Fruit fly (Drosophila melanogaster): ENCODE measurements around the gene Prosalpha4.

Prosalpha4 gene

dm6 chrX:16321037-16321436, 45.0 kb downstream of the Prosalpha4 start (continued):
- TF ChIP-seq Hr39 (optimal IDR thresholded peaks at IDR 0.05) = no peak
- TF ChIP-seq Side (GFP tag; optimal IDR thresholded peaks at IDR 0.05) = no peak
- 0 out of 3 replicates have a peak, but pooled peaks have one; percentile 13 for TF ChIP-seq Doc3 (GFP tag; IDR thresholded peaks at IDR 0.05; ENCODE audit: partially characterized antibody)
- peak; percentile 17; the same call in 1 of the 3 replicates for TF ChIP-seq Opbp (GFP tag; IDR thresholded peaks at IDR 0.05; ENCODE audit: partially characterized antibody)
- no peak for TF ChIP-seq kay (GFP tag; optimal IDR thresholded peaks at IDR 0.05)
- no peak for TF ChIP-seq NC2α (GFP tag; optimal IDR thresholded peaks at IDR 0.05)
- 0 out of 4 replicates have a peak, but pooled peaks have one; percentile 16 for TF ChIP-seq Dll (GFP tag; IDR thresholded peaks at IDR 0.05; ENCODE audit: partially characterized antibody)
- no peak for TF ChIP-seq CG3407 (GFP tag; optimal IDR thresholded peaks at IDR 0.05)
- peak; percentile 68 for TF ChIP-seq CG2116 (GFP tag; optimal IDR thresholded peaks at IDR 0.05)
- peak; percentile 25 for TF ChIP-seq Scr (GFP tag; IDR thresholded peaks at IDR 0.05; ENCODE audit: partially characterized antibody)
- no peak for TF ChIP-seq CG17802 (tag; optimal IDR thresholded peaks at IDR 0.05)
- TF ChIP-seq CG34224 (GFP tag; IDR thresholded peaks at IDR 0.05; ENCODE audit: partially characterized antibody) = peak; percentile 27; the same call in 1 of the 3 replicates
- TF ChIP-seq CG17328 (GFP tag; IDR thresholded peaks at IDR 0.05) = no peak
- peak; percentile 51 for TF ChIP-seq Ets97D (GFP tag; optimal IDR thresholded peaks at IDR 0.05)
- no peak for TF ChIP-seq CG1602 (GFP tag; optimal IDR thresholded peaks at IDR 0.05)
- no peak for TF ChIP-seq CG11504 (tag; optimal IDR thresholded peaks at IDR 0.05)
- peak; percentile 19; the same call in 1 of the 2 replicates for TF ChIP-seq unc-4 (GFP tag; IDR thresholded peaks at IDR 0.05; ENCODE audit: partially characterized antibody)
- TF ChIP-seq E2f2 (GFP tag; IDR thresholded peaks at IDR 0.05) = peak; percentile 86
- TF ChIP-seq Dref (GFP tag; IDR thresholded peaks at IDR 0.05) = peak; percentile 62
- peak; percentile 11 for TF ChIP-seq run (tag; optimal IDR thresholded peaks at IDR 0.05)
- no peak for TF ChIP-seq CG12155 (GFP tag; optimal IDR thresholded peaks at IDR 0.05)
- TF ChIP-seq gcm (GFP tag; optimal IDR thresholded peaks at IDR 0.05) = no peak
- peak; percentile 32 for TF ChIP-seq CG1603 (tag; optimal IDR thresholded peaks at IDR 0.05)
- peak; percentile 93 for TF ChIP-seq CG15514 (GFP tag; optimal IDR thresholded peaks at IDR 0.05)
- no peak for TF ChIP-seq abd-A (tag; optimal IDR thresholded peaks at IDR 0.05)
- no peak for TF ChIP-seq H2.0 (GFP tag; IDR thresholded peaks at IDR 0.05)
- 0 out of 3 replicates have a peak, but pooled peaks have one; percentile 42 for TF ChIP-seq CG16813 (GFP tag; IDR thresholded peaks at IDR 0.05; ENCODE audit: partially characterized antibody)
- TF ChIP-seq Xrp1 (GFP tag; IDR thresholded peaks at IDR 0.05) = no peak

- TF ChIP-seq CG4820 (GFP tag; optimal IDR thresholded peaks at IDR 0.05) = no peak
- TF ChIP-seq E2f2 (GFP tag; IDR thresholded peaks at IDR 0.05) = peak; percentile 66
- no peak for TF ChIP-seq Hr51 (GFP tag; optimal IDR thresholded peaks at IDR 0.05)
- no peak for TF ChIP-seq CG12299 (tag; optimal IDR thresholded peaks at IDR 0.05)
- no peak for TF ChIP-seq bsh (GFP tag; optimal IDR thresholded peaks at IDR 0.05)
- peak; percentile 68; the same call in 2 of the 3 replicates for TF ChIP-seq CG14860 (GFP tag; IDR thresholded peaks at IDR 0.05; ENCODE audit: partially characterized antibody)
- peak; percentile 89; the same call in 2 of the 3 replicates for TF ChIP-seq Opbp (GFP tag; IDR thresholded peaks at IDR 0.05; ENCODE audit: partially characterized antibody)
- TF ChIP-seq CG6689 (GFP tag; IDR thresholded peaks at IDR 0.05) = no peak
- no peak for TF ChIP-seq lov (optimal IDR thresholded peaks at IDR 0.05)
- no peak for TF ChIP-seq lov (GFP tag; IDR thresholded peaks at IDR 0.05)
- TF ChIP-seq CG11695 (GFP tag; IDR thresholded peaks at IDR 0.05) = no peak
- TF ChIP-seq slou (GFP tag; optimal IDR thresholded peaks at IDR 0.05) = no peak
- peak; percentile 5 for TF ChIP-seq CG14710 (tag; optimal IDR thresholded peaks at IDR 0.05)
- no peak for TF ChIP-seq CG7786 (GFP tag; optimal IDR thresholded peaks at IDR 0.05)
- no peak for TF ChIP-seq Mes4 (GFP tag; optimal IDR thresholded peaks at IDR 0.05)
- TF ChIP-seq CG1792 (GFP tag; optimal IDR thresholded peaks at IDR 0.05) = no peak
- peak; percentile 13 for TF ChIP-seq Fer1 (GFP tag; optimal IDR thresholded peaks at IDR 0.05)
- TF ChIP-seq gt (GFP tag; IDR thresholded peaks at IDR 0.05) = no peak
- TF ChIP-seq gcm2 (GFP tag; optimal IDR thresholded peaks at IDR 0.05) = no peak
- peak; percentile 63 for TF ChIP-seq Doc3 (GFP tag; IDR thresholded peaks at IDR 0.05; ENCODE audit: partially characterized antibody)
- no peak for TF ChIP-seq Atf3 (GFP tag; optimal IDR thresholded peaks at IDR 0.05)
- no peak for TF ChIP-seq Hmr (GFP tag; optimal IDR thresholded peaks at IDR 0.05)
- TF ChIP-seq CG10654 (GFP tag; optimal IDR thresholded peaks at IDR 0.05) = no peak
- no peak for TF ChIP-seq CG33557 (GFP tag; optimal IDR thresholded peaks at IDR 0.05)
- TF ChIP-seq CG7271 (tag; optimal IDR thresholded peaks at IDR 0.05) = no peak
These were observed 47.0 kb downstream of the Prosalpha4 start, which contains the start of the genes CG9917 and CG32579 for dm6 chrX:16323063-16323462. TSS of gene CG9917 (minus strand) at chrX:16323231. TSS of gene CG32579 (plus strand) at chrX:16323286.
